Worm (Caenorhabditis elegans) whole organism, L4 larva: ENCODE data around the gene T07G12.3.
A peak's percentile ranks its signal among the peaks of the same experiment; 100 is the strongest.

Experiments
- D1046.2 ChIP-seq: fragments of 200-800 bp; sonication (Bioruptor generic); IDR thresholded peaks from 2 replicates; pipeline ENCODE4 v1.3.6; 2022; ENCODE audit warnings: missing genetic modification characterization, missing compliant biosample characterization
- F26F4.8 ChIP-seq: fragments of 200-800 bp; sonication (Bioruptor generic); conservative IDR thresholded peaks from 2 replicates; pipeline ENCODE4 v1.3.6; 2022; ENCODE audit warnings: missing genetic modification characterization, missing compliant biosample characterization
- F44E2.7 ChIP-seq: fragments of 200-800 bp; sonication (Bioruptor generic); IDR thresholded peaks from 2 replicates; pipeline ENCODE4 v2.1.2; 2022; ENCODE audit warnings: missing genetic modification characterization, missing compliant biosample characterization
- ZK337.2 ChIP-seq: fragments of 200-800 bp; sonication (Bioruptor generic); IDR thresholded peaks from 2 replicates; pipeline ENCODE4 v1.3.6; 2022; ENCODE audit warnings: missing genetic modification reagents, missing genetic modification characterization, missing compliant biosample characterization
- aha-1 ChIP-seq: fragments of 150-350 bp; peaks from one replicate; lab custom pipeline; 2014; ENCODE audit warnings: missing biosample characterization, missing genetic modification characterization
- aly-2 ChIP-seq: sonication (generic microtip); optimal IDR thresholded peaks from 2 replicates; lab custom pipeline; 2018; ENCODE audit warnings: missing biosample characterization, missing genetic modification characterization
- ceh-20 ChIP-seq: fragments of 200-800 bp; sonication (Bioruptor generic); IDR thresholded peaks from 2 replicates; pipeline ENCODE4 v1.3.6; 2022; ENCODE audit warnings: missing genetic modification reagents, missing genetic modification characterization, missing compliant biosample characterization
- ceh-28 ChIP-seq: fragments of 150-350 bp; optimal IDR thresholded peaks from 2 replicates; lab custom pipeline; 2014; ENCODE audit warnings: missing biosample characterization, missing genetic modification reagents, missing genetic modification characterization
- ces-1 ChIP-seq: fragments of 150-350 bp; sonication (generic microtip); optimal IDR thresholded peaks from 4 replicates; lab custom pipeline; 2014; ENCODE audit warnings: missing biosample characterization, missing genetic modification reagents, missing genetic modification characterization
- ctbp-1 ChIP-seq: fragments of 200-800 bp; sonication (Bioruptor generic); IDR thresholded peaks from 2 replicates; pipeline ENCODE4 v1.3.6; 2022; ENCODE audit warnings: missing genetic modification reagents, missing genetic modification characterization, missing compliant biosample characterization
- daf-16 ChIP-seq, 3 experiments: sonication (generic microtip); optimal IDR thresholded peaks; 2 replicates each; lab custom pipeline; 2016 to 2017; ENCODE audit warnings: missing genetic modification characterization in 3 of 3, missing genetic modification reagents in 3 of 3, mild to moderate bottlenecking in 2 of 3, missing compliant biosample characterization in 2 of 3, missing biosample characterization in 1 of 3, moderate library complexity in 1 of 3
- daf-19 ChIP-seq: fragments of 200-800 bp; sonication (Bioruptor generic); conservative IDR thresholded peaks from 2 replicates; pipeline ENCODE4 v1.3.6; 2022; ENCODE audit warnings: missing genetic modification characterization, missing compliant biosample characterization
- dmd-6 ChIP-seq: fragments of 200-800 bp; sonication (Bioruptor generic); IDR thresholded peaks from 2 replicates; pipeline ENCODE4 v1.3.6; 2022; ENCODE audit warnings: missing genetic modification reagents, missing genetic modification characterization, missing compliant biosample characterization
- dpl-1 ChIP-seq: fragments of 150-350 bp; optimal IDR thresholded peaks from 2 replicates; lab custom pipeline; 2014; ENCODE audit warnings: missing biosample characterization, missing genetic modification reagents, missing genetic modification characterization
- duxl-1 ChIP-seq: sonication (generic microtip); optimal IDR thresholded peaks from 2 replicates; lab custom pipeline; 2016; ENCODE audit warnings: mild to moderate bottlenecking, missing genetic modification characterization, moderate library complexity, missing compliant biosample characterization; ENCODE audit not compliant: poor library complexity
- egl-27 ChIP-seq: sonication (generic microtip); optimal IDR thresholded peaks from 3 replicates; lab custom pipeline; 2017; ENCODE audit warnings: missing biosample characterization, missing genetic modification reagents, missing genetic modification characterization
- egl-43 ChIP-seq: fragments of 200-800 bp; sonication (Bioruptor generic); IDR thresholded peaks from 2 replicates; pipeline ENCODE4 v1.3.6; 2022; ENCODE audit warnings: missing genetic modification reagents, missing genetic modification characterization, missing compliant biosample characterization
- fkh-10 ChIP-seq: fragments of 150-350 bp; optimal IDR thresholded peaks from 2 replicates; lab custom pipeline; 2014; ENCODE audit warnings: missing biosample characterization, missing genetic modification reagents, missing genetic modification characterization
- gei-8 ChIP-seq: fragments of 200-800 bp; sonication (Bioruptor generic); optimal IDR thresholded peaks from 2 replicates; lab custom pipeline; 2018; ENCODE audit warnings: mild to moderate bottlenecking, missing genetic modification characterization, missing compliant biosample characterization
- hlh-11 ChIP-seq: fragments of 200-800 bp; sonication (Bioruptor generic); optimal IDR thresholded peaks from 2 replicates; lab custom pipeline; 2018; ENCODE audit warnings: mild to moderate bottlenecking, missing genetic modification characterization, missing compliant biosample characterization
- hlh-30 ChIP-seq: sonication (generic microtip); optimal IDR thresholded peaks from 2 replicates; lab custom pipeline; 2017; ENCODE audit warnings: antibody characterized with exemption, mild to moderate bottlenecking, missing genetic modification characterization, missing compliant biosample characterization; ENCODE audit not compliant: insufficient read depth
- lim-7 ChIP-seq: fragments of 200-800 bp; sonication (Bioruptor generic); IDR thresholded peaks from 2 replicates; pipeline ENCODE4 v1.3.6; 2022; ENCODE audit warnings: missing genetic modification characterization, missing compliant biosample characterization
- lin-39 ChIP-seq: fragments of 150-350 bp; optimal IDR thresholded peaks from 2 replicates; lab custom pipeline; 2014; ENCODE audit warnings: missing biosample characterization, missing genetic modification reagents, missing genetic modification characterization
- madf-5 ChIP-seq, 2 experiments: fragments of 200-800 bp; sonication (Bioruptor generic); IDR thresholded peaks; 2 replicates each; pipeline ENCODE4 v1.3.6; 2022; ENCODE audit warnings: missing compliant biosample characterization in 2 of 2, missing genetic modification characterization in 2 of 2
- mdt-29 ChIP-seq: fragments of 200-800 bp; sonication (Bioruptor generic); IDR thresholded peaks from 2 replicates; pipeline ENCODE4 v1.3.6; 2022; ENCODE audit warnings: missing genetic modification reagents, missing genetic modification characterization, missing compliant biosample characterization
- nhr-10 ChIP-seq: fragments of 150-350 bp; optimal IDR thresholded peaks from 2 replicates; lab custom pipeline; 2014; ENCODE audit warnings: missing biosample characterization, missing genetic modification characterization
- nhr-11 ChIP-seq: fragments of 150-350 bp; optimal IDR thresholded peaks from 2 replicates; lab custom pipeline; 2014; ENCODE audit warnings: missing biosample characterization, missing genetic modification characterization
- nhr-111 ChIP-seq: fragments of 200-800 bp; sonication (Bioruptor generic); optimal IDR thresholded peaks from 2 replicates; lab custom pipeline; 2018; ENCODE audit warnings: mild to moderate bottlenecking, missing genetic modification characterization, missing compliant biosample characterization
- nhr-237 ChIP-seq: sonication (generic microtip); optimal IDR thresholded peaks from 2 replicates; lab custom pipeline; 2017; ENCODE audit warnings: missing biosample characterization, missing genetic modification characterization
- nhr-42 ChIP-seq: fragments of 200-800 bp; sonication (Bioruptor generic); IDR thresholded peaks from 2 replicates; pipeline ENCODE4 v1.3.6; 2022; ENCODE audit warnings: missing genetic modification characterization, missing compliant biosample characterization
- nhr-48 ChIP-seq: sonication (generic microtip); optimal IDR thresholded peaks from 2 replicates; lab custom pipeline; 2016; ENCODE audit warnings: mild to moderate bottlenecking, missing genetic modification characterization, missing compliant biosample characterization
- nhr-76 ChIP-seq: fragments of 150-350 bp; optimal IDR thresholded peaks from 2 replicates; lab custom pipeline; 2014; ENCODE audit warnings: missing biosample characterization, missing genetic modification characterization
- pha-4 ChIP-seq, 2 experiments: fragments of 150-350 bp in 1 of 2; fragments of 200-800 bp in 1 of 2; sonication (Bioruptor generic) in 1 of 2; IDR thresholded peaks in 1 of 2; optimal IDR thresholded peaks in 1 of 2; 2 replicates each; pipeline versions ENCODE4 v1.3.6 to Lab custom; 2014 to 2022; ENCODE audit warnings: missing genetic modification characterization in 2 of 2, missing genetic modification reagents in 2 of 2, missing biosample characterization in 1 of 2, missing compliant biosample characterization in 1 of 2
- php-3 ChIP-seq: fragments of 200-800 bp; sonication (Bioruptor generic); IDR thresholded peaks from 2 replicates; pipeline ENCODE4 v1.3.6; 2022; ENCODE audit warnings: missing genetic modification reagents, missing genetic modification characterization, missing compliant biosample characterization
- saeg-2 ChIP-seq: fragments of 200-800 bp; sonication (Bioruptor generic); IDR thresholded peaks from 2 replicates; pipeline ENCODE4 v1.3.6; 2022; ENCODE audit warnings: missing genetic modification reagents, missing genetic modification characterization, missing compliant biosample characterization
- skn-1 ChIP-seq: fragments of 150-350 bp; optimal IDR thresholded peaks from 2 replicates; lab custom pipeline; 2014; ENCODE audit warnings: missing biosample characterization, missing genetic modification characterization
- snpc-4 ChIP-seq: fragments of 150-350 bp; optimal IDR thresholded peaks from 2 replicates; lab custom pipeline; 2014; ENCODE audit warnings: missing biosample characterization, missing genetic modification characterization
- spr-1 ChIP-seq: sonication (generic microtip); optimal IDR thresholded peaks from 2 replicates; lab custom pipeline; 2016; ENCODE audit warnings: mild to moderate bottlenecking, missing genetic modification characterization, missing compliant biosample characterization
- spr-3 ChIP-seq: fragments of 200-800 bp; sonication (Bioruptor generic); optimal IDR thresholded peaks from 2 replicates; lab custom pipeline; 2018; ENCODE audit warnings: mild to moderate bottlenecking, missing genetic modification characterization, missing compliant biosample characterization
- tra-1 ChIP-seq: fragments of 200-800 bp; sonication (Bioruptor generic); IDR thresholded peaks from 2 replicates; pipeline ENCODE4 v1.3.6; 2022; ENCODE audit warnings: missing genetic modification reagents, missing genetic modification characterization, missing compliant biosample characterization
- unc-130 ChIP-seq: sonication (generic microtip); optimal IDR thresholded peaks from 2 replicates; lab custom pipeline; 2016; ENCODE audit warnings: missing genetic modification reagents, missing genetic modification characterization, missing compliant biosample characterization
- unc-62 ChIP-seq, 3 experiments: fragments of 150-350 bp in 1 of 3; sonication (generic microtip); optimal IDR thresholded peaks in 2 of 3; peaks in 1 of 3; 1 replicate in 1 of 3; 2 replicates in 2 of 3; lab custom pipeline; 2014 to 2017; ENCODE audit warnings: missing biosample characterization in 3 of 3, missing genetic modification characterization in 3 of 3, missing genetic modification reagents in 3 of 3, missing genotype in 1 of 3
- zag-1 ChIP-seq: fragments of 150-350 bp; optimal IDR thresholded peaks from 2 replicates; lab custom pipeline; 2014; ENCODE audit warnings: missing biosample characterization, missing genetic modification characterization
- zfp-3 ChIP-seq: fragments of 200-800 bp; sonication (Bioruptor generic); conservative IDR thresholded peaks from 2 replicates; pipeline ENCODE4 v1.3.6; 2022; ENCODE audit warnings: missing genetic modification reagents, missing genetic modification characterization, missing compliant biosample characterization
- zip-11 ChIP-seq: fragments of 200-800 bp; sonication (Bioruptor generic); IDR thresholded peaks from 2 replicates; pipeline ENCODE4 v1.3.6; 2022; ENCODE audit warnings: missing genetic modification characterization, missing compliant biosample characterization
- zip-2 ChIP-seq: fragments of 150-350 bp; optimal IDR thresholded peaks from 2 replicates; lab custom pipeline; 2014; ENCODE audit warnings: missing biosample characterization, missing genetic modification characterization
- ztf-7 ChIP-seq: fragments of 150-350 bp; optimal IDR thresholded peaks from 2 replicates; lab custom pipeline; 2014; ENCODE audit warnings: missing biosample characterization, missing genetic modification characterization

T07G12.3 gene

ce11 chrIV:10533639-10534038, at the start of gene T07G12.3:
TSS of gene T07G12.3 (plus strand) at chrIV:10533939.
- TF ChIP-seq lin-39 (tag; lab: Kevin White, UChicago): no peak
- TF ChIP-seq duxl-1 (tag; lab: Kevin White, UChicago): no peak
- no peak for TF ChIP-seq snpc-4
- TF ChIP-seq pha-4 (GFP tag; IDR thresholded peaks at IDR 0.05; lab: Robert Waterston, UW): no peak
- TF ChIP-seq pha-4 (tag; optimal IDR thresholded peaks at IDR 0.05; lab: Kevin White, UChicago): no peak
- no peak for TF ChIP-seq lim-7 (GFP tag; lab: Robert Waterston, UW)
- no peak for TF ChIP-seq hlh-11 (tag; lab: Kevin White, UChicago)
- no peak for TF ChIP-seq ceh-20 (GFP tag; lab: Robert Waterston, UW)
- TF ChIP-seq madf-5 (GFP tag; IDR thresholded peaks at IDR 0.05; lab: Robert Waterston, UW): no peak
- no peak for TF ChIP-seq tra-1 (GFP tag; lab: Robert Waterston, UW)
- TF ChIP-seq unc-62 (GFP tag; optimal IDR thresholded peaks at IDR 0.05 in 1 of 2; lab: Kevin White, UChicago): no peak
- TF ChIP-seq unc-62 (tag; optimal IDR thresholded peaks at IDR 0.05; lab: Kevin White, UChicago): no peak
- TF ChIP-seq ZK337.2: no peak
- TF ChIP-seq F26F4.8 (GFP tag; lab: Robert Waterston, UW): no peak

ce11 chrIV:10489409-10489808, 44.3 kb upstream of the T07G12.3 start:
- no peak for TF ChIP-seq nhr-111
- no peak for TF ChIP-seq zip-11 (GFP tag; lab: Robert Waterston, UW)
- no peak for TF ChIP-seq duxl-1 (tag; lab: Kevin White, UChicago)
- TF ChIP-seq nhr-11 (tag; lab: Kevin White, UChicago): no peak
- TF ChIP-seq nhr-237 (tag; lab: Kevin White, UChicago): no peak
- no peak for TF ChIP-seq unc-130 (GFP tag; lab: Kevin White, UChicago)
- TF ChIP-seq gei-8 (GFP tag; lab: Kevin White, UChicago): no peak
- TF ChIP-seq fkh-10: no peak
- no peak for TF ChIP-seq hlh-30 (tag; lab: Kevin White, UChicago)
- TF ChIP-seq ztf-7 (tag; lab: Kevin White, UChicago): no peak
- TF ChIP-seq dpl-1 (GFP tag; lab: Kevin White, UChicago): no peak
- TF ChIP-seq zip-2 (tag; lab: Kevin White, UChicago): no peak
- no peak for TF ChIP-seq nhr-42

ce11 chrIV:10498401-10498800, 35.3 kb upstream of the T07G12.3 start:
- TF ChIP-seq daf-19 (GFP tag; lab: Robert Waterston, UW) (no peak), php-3 (GFP tag; lab: Robert Waterston, UW) (no peak), aly-2 (no peak), aha-1 (peak; percentile 58), zip-11 (GFP tag; lab: Robert Waterston, UW) (no peak), ceh-28 (tag; lab: Kevin White, UChicago) (no peak), D1046.2 (no peak)

- 0 out of 2 replicates have a peak, but pooled peaks have one; percentile 60 for TF ChIP-seq egl-43 (GFP tag; lab: Robert Waterston, UW)
- no peak for TF ChIP-seq nhr-10
- no peak for TF ChIP-seq zfp-3 (GFP tag; lab: Robert Waterston, UW)
- TF ChIP-seq nhr-48 (tag; lab: Kevin White, UChicago): no peak
- no peak for TF ChIP-seq egl-27 (tag; lab: Kevin White, UChicago)
- TF ChIP-seq skn-1: no peak
- no peak for TF ChIP-seq mdt-29 (GFP tag; lab: Robert Waterston, UW)
- no peak for TF ChIP-seq daf-16 (GFP tag; optimal IDR thresholded peaks at IDR 0.05; lab: Kevin White, UChicago)
- no peak for TF ChIP-seq daf-16 (tag; optimal IDR thresholded peaks at IDR 0.05; lab: Kevin White, UChicago)
- no peak for TF ChIP-seq spr-3 (GFP tag; lab: Kevin White, UChicago)
- TF ChIP-seq spr-1: no peak
- TF ChIP-seq nhr-76 (tag; lab: Kevin White, UChicago): no peak
- TF ChIP-seq F44E2.7: no peak
- peak; percentile 29; the same call in 1 of the 2 replicates for TF ChIP-seq dmd-6 (GFP tag; lab: Robert Waterston, UW)
- no peak for TF ChIP-seq saeg-2
- peak; percentile 61 for TF ChIP-seq gei-8 (GFP tag; lab: Kevin White, UChicago)
- peak; percentile 63 for TF ChIP-seq fkh-10
- TF ChIP-seq ctbp-1: peak; percentile 74
- TF ChIP-seq ces-1 (GFP tag; lab: Kevin White, UChicago): no peak
- TF ChIP-seq D1046.2: no peak
- no peak for TF ChIP-seq zag-1
Measured at ce11 chrIV:10499948-10500356, 33.8 kb upstream of the T07G12.3 start.
